Worm (Caenorhabditis elegans): ENCODE measurements around the gene ech-4.

The ech-4 gene

DNA sequence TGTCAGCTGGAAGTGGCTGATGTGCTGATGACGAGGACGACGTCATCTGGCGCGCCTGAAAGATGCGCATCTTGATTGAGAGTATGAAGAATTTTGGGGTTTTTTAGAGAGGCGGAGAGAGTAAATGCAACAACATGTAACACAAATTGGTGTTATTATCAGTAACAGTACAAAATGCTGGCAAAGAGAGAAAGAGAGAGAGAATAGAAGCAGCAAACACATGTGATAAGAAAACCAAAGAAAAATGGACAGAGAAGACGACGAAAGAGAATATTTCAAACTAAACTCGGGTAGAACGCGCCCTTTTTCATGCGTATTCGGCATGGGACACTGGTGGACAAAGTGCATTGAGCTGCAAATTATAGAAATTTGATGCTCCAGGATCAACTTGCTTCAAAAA is 40.0 kb downstream of the ech-4 start, which contains the start of gene M106.3:
M106.3 (minus strand) TSS at position 70 of the 400 bp plus-strand sequence.
- no peak for TF ChIP-seq ztf-26 (tag; optimal IDR thresholded peaks at IDR 0.05)
- TF ChIP-seq lin-40 (tag; optimal IDR thresholded peaks at IDR 0.05) = no peak
- TF ChIP-seq cebp-1 (GFP tag; IDR thresholded peaks at IDR 0.05) = no peak
- peak; percentile 41 for TF ChIP-seq cebp-1 (tag; optimal IDR thresholded peaks at IDR 0.05)
- TF ChIP-seq dox-1 (GFP tag; IDR thresholded peaks at IDR 0.05) = peak; percentile 61; the same call in 1 of the 2 replicates
- TF ChIP-seq nhr-80 (tag; optimal IDR thresholded peaks at IDR 0.05) = peak; percentile 94
- TF ChIP-seq snpc-4 (GFP tag; optimal IDR thresholded peaks at IDR 0.05) = no peak
- TF ChIP-seq snpc-4 (tag; optimal IDR thresholded peaks at IDR 0.05) = no peak
- TF ChIP-seq xnd-1 (tag; optimal IDR thresholded peaks at IDR 0.05) = no peak
- peak; percentile 11 for TF ChIP-seq atf-7 (tag; optimal IDR thresholded peaks at IDR 0.05)
- peak; percentile 7 for TF ChIP-seq attf-5 (GFP tag; optimal IDR thresholded peaks at IDR 0.05)
- no peak for TF ChIP-seq hlh-26 (GFP tag; conservative IDR thresholded peaks at IDR 0.05)
- TF ChIP-seq chd-7 (tag; optimal IDR thresholded peaks at IDR 0.05) = no peak

DNA sequence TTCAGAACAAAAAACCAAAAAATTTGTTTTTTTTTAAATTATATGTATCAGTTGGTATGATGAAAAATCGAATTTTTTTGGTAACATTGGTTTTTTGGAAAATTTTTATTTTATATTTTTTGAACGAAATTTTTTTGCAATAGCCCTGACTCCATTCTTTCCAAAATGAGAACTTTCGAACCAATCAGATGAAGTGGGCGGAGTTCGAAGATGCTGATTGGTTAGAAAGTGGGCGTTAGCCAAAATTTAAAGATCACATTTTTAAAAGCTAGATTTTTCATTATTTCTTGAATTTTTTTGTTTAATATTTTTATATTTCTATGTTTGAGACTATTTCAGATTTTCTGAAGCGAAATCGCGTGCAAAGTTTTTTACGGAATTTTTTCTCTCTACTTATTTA is 40.5 kb downstream of the ech-4 start:
- TF ChIP-seq nfyb-1 (GFP tag; IDR thresholded peaks at IDR 0.05) (peak; percentile 80), pbrm-1 (GFP tag; IDR thresholded peaks at IDR 0.05) (no peak)

DNA sequence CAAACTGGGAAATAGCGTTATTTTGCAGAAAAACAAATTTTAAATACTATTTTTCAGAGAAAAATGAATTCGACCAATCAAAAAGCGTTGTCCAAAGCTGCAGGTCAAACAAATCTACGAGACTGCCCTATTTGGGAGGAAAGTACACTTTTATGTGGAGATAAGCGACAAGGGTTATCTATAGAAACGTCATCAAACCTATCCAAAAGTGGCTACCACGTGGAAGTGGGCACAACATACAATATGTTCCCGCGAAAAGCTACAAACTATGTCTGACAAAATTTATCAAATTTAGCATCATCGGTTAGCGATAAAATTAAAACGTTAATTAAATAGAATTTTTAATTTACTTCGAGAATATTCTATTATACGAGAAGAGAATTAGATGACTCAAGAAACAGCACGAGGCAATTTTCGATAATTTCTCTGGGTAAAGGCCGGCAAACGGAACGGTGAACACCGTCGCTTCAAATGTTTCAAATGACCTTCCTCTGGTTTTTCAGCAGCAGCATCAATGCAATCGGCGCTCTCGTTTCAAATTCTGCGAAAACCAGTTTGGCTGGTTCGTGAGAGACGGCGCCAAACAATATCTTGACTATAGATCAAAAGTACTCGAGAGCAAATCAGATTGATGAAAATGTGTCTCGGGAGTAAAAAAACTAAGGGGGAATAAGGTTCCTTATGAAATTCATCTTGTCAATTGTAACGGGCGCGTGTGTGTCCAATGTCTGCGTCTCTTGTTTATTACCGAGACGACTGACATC is 41.1 kb downstream of the ech-4 start:
- peak; percentile 16; the same call in 1 of the 2 replicates for TF ChIP-seq hmg-1.2 (GFP tag; IDR thresholded peaks at IDR 0.05)
- TF ChIP-seq hsf-1 (GFP tag; IDR thresholded peaks at IDR 0.05) = 0 out of 2 replicates have a peak, but pooled peaks have one; percentile 19
- no peak for TF ChIP-seq cebp-1 (GFP tag; IDR thresholded peaks at IDR 0.05)
- peak; percentile 50 for TF ChIP-seq cebp-1 (tag; optimal IDR thresholded peaks at IDR 0.05)
- TF ChIP-seq dpff-1 (tag; optimal IDR thresholded peaks at IDR 0.05) = no peak
- TF ChIP-seq chd-7 (tag; optimal IDR thresholded peaks at IDR 0.05) = peak; percentile 13
- TF ChIP-seq let-607 (tag; optimal IDR thresholded peaks at IDR 0.05) = peak in 1 of 2 experiments; percentile 80
- 0 out of 2 replicates have a peak, but pooled peaks have one; percentile 24 for TF ChIP-seq attf-3 (GFP tag; conservative IDR thresholded peaks at IDR 0.05)
- peak; percentile 28 for TF ChIP-seq atf-7 (tag; optimal IDR thresholded peaks at IDR 0.05)
- TF ChIP-seq lin-40 (tag; optimal IDR thresholded peaks at IDR 0.05) = peak; percentile 10
- TF ChIP-seq cebp-2 (GFP tag; IDR thresholded peaks at IDR 0.05) = no peak

DNA sequence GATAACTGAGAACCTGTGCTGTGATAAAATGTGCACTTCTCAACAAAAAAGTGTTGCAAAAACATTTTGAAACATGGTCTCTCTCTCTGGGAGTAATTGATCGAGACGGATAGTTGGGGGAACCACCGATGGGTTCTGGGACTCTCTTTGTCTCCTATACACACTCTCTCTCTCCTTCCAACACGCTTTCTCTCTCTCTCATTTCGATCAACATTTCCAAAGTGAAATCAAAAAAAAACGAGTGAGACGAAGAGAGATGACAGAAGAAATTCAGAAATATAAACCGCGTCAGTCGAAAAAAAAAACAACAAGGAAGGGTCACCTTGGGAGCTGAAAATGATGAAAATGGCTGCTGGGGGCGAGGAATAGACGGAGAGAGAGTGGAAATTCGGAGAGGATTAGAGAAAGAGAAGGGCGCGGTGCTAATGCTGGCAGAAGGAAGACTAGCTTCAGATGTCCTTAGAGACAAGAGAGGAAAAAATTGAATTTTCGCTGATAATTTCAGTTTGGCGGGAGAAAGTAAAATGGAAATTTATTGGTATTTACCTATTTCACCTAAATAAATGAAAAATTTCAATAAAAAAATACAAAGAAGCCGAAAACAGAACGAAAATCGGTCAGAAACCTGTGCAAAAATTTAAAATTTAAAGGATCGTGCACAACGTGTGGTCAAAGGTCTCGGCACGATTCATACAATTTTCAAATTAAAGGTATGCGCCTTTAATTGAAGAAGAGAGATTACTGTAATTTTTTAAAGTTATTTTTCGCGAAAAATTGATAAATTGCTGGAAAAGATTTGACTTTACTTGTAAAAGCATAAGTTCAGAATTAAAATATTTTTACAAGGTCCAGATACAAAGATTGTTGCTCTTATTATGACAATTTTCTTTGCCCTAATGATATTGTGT is 42.2 kb downstream of the ech-4 start:
- TF ChIP-seq attf-6 (GFP tag; IDR thresholded peaks at IDR 0.05) (no peak), madf-6 (GFP tag; IDR thresholded peaks at IDR 0.05) (peak; percentile 84), cebp-2 (GFP tag; IDR thresholded peaks at IDR 0.05) (no peak), nhr-179 (tag; optimal IDR thresholded peaks at IDR 0.05) (no peak), sptf-2 (GFP tag; optimal IDR thresholded peaks at IDR 0.05) (no peak), ekl-4 (GFP tag; IDR thresholded peaks at IDR 0.05) (no peak), ztf-6 (GFP tag; IDR thresholded peaks at IDR 0.05) (no peak), mxl-1 (tag; optimal IDR thresholded peaks at IDR 0.05) (no peak), ztf-28 (GFP tag; IDR thresholded peaks at IDR 0.05) (no peak), ztf-18 (tag; optimal IDR thresholded peaks at IDR 0.05) (no peak), ztf-22 (GFP tag; optimal IDR thresholded peaks at IDR 0.05) (no peak), tbx-9 (tag; optimal IDR thresholded peaks at IDR 0.05; ENCODE audit: borderline replicate concordance) (no peak), zfh-2 (GFP tag; conservative IDR thresholded peaks at IDR 0.05) (peak; percentile 39; the same call in 1 of the 2 replicates), let-526 (GFP tag; IDR thresholded peaks at IDR 0.05) (no peak), F52B5.7 (tag; optimal IDR thresholded peaks at IDR 0.05) (no peak), lag-1 (GFP tag; IDR thresholded peaks at IDR 0.05) (no peak), F57C9.4 (tag; optimal IDR thresholded peaks at IDR 0.05) (no peak), K12H6.12 (tag; optimal IDR thresholded peaks at IDR 0.05) (no peak), ceh-40 (GFP tag; IDR thresholded peaks at IDR 0.05) (no peak), T07F8.4 (tag; optimal IDR thresholded peaks at IDR 0.05) (no peak), snpc-1.3 (tag; optimal IDR thresholded peaks at IDR 0.05; ENCODE audit: insufficient read depth) (no peak)
